Worm (Caenorhabditis elegans) whole organism, L1 larva: ENCODE results near the gene ncx-6.

Source experiments
- C04F5.9 ChIP-seq: sonication (generic microtip); optimal IDR thresholded peaks from 2 replicates; lab custom pipeline; 2016; ENCODE audit warnings: missing genetic modification characterization, missing compliant biosample characterization
- F16B12.6 ChIP-seq: fragments of 150-350 bp; optimal IDR thresholded peaks from 2 replicates; lab custom pipeline; 2014; ENCODE audit warnings: missing biosample characterization, missing genetic modification characterization
- Y116A8C.19 ChIP-seq: sonication (generic microtip); optimal IDR thresholded peaks from 2 replicates; lab custom pipeline; 2016; ENCODE audit warnings: missing compliant biosample characterization, missing genetic modification characterization, borderline replicate concordance
- aha-1 ChIP-seq: fragments of 150-350 bp; optimal IDR thresholded peaks from 2 replicates; lab custom pipeline; 2014; ENCODE audit warnings: missing biosample characterization, missing genetic modification characterization
- alr-1 ChIP-seq: fragments of 200-800 bp; sonication (Bioruptor generic); optimal IDR thresholded peaks from 2 replicates; lab custom pipeline; 2018; ENCODE audit warnings: borderline replicate concordance, mild to moderate bottlenecking, missing genetic modification characterization, missing compliant biosample characterization
- aly-2 ChIP-seq: fragments of 150-350 bp; optimal IDR thresholded peaks from 2 replicates; lab custom pipeline; 2014; ENCODE audit warnings: missing biosample characterization, missing genetic modification characterization
- ama-1 ChIP-seq: fragments of 150-350 bp; optimal IDR thresholded peaks from 2 replicates; lab custom pipeline; 2014
- ceh-8 ChIP-seq: fragments of 200-800 bp; sonication (Bioruptor generic); optimal IDR thresholded peaks from 2 replicates; lab custom pipeline; 2018; ENCODE audit warnings: mild to moderate bottlenecking, missing genetic modification characterization, moderate library complexity, missing compliant biosample characterization
- ceh-82 ChIP-seq, 3 experiments: fragments of 150-350 bp in 1 of 3; sonication (generic microtip) in 2 of 3; optimal IDR thresholded peaks; 2 replicates each; lab custom pipeline; 2014 to 2017; ENCODE audit warnings: missing biosample characterization in 3 of 3, missing genetic modification characterization in 3 of 3
- ceh-88 ChIP-seq: fragments of 200-800 bp; sonication (Bioruptor generic); IDR thresholded peaks from 2 replicates; pipeline ENCODE4 v1.3.6; 2022; ENCODE audit warnings: missing genetic modification characterization, missing compliant biosample characterization
- dpl-1 ChIP-seq, 3 experiments: fragments of 150-350 bp in 2 of 3; sonication (generic microtip) in 1 of 3; optimal IDR thresholded peaks; 2 replicates each; lab custom pipeline; 2014 to 2017; ENCODE audit warnings: missing biosample characterization in 3 of 3, missing genetic modification characterization in 3 of 3, missing genetic modification reagents in 3 of 3
- dsc-1 ChIP-seq: sonication (generic microtip); optimal IDR thresholded peaks from 2 replicates; lab custom pipeline; 2016; ENCODE audit warnings: mild to moderate bottlenecking, missing genetic modification characterization, missing compliant biosample characterization
- egl-27 ChIP-seq, 2 experiments: fragments of 150-350 bp in 1 of 2; sonication (generic microtip); optimal IDR thresholded peaks; 3 replicates each; lab custom pipeline; 2017 to 2018; ENCODE audit warnings: missing biosample characterization in 2 of 2, missing genetic modification characterization in 2 of 2, missing genetic modification reagents in 2 of 2
- elt-2 ChIP-seq: sonication (generic microtip); optimal IDR thresholded peaks from 2 replicates; lab custom pipeline; 2016; ENCODE audit warnings: missing genetic modification characterization, mild to moderate bottlenecking, inconsistent platforms, missing compliant biosample characterization, missing genetic modification reagents
- fkh-10 ChIP-seq: sonication (generic microtip); optimal IDR thresholded peaks from 2 replicates; lab custom pipeline; 2017; ENCODE audit warnings: missing biosample characterization, missing genetic modification reagents, missing genetic modification characterization
- fkh-8 ChIP-seq: sonication (generic microtip); optimal IDR thresholded peaks from 2 replicates; lab custom pipeline; 2016; ENCODE audit warnings: mild to moderate bottlenecking, missing genetic modification characterization, missing compliant biosample characterization
- fos-1 ChIP-seq: fragments of 150-350 bp; optimal IDR thresholded peaks from 2 replicates; lab custom pipeline; 2014; ENCODE audit warnings: missing biosample characterization, missing genetic modification characterization
- hpl-2 ChIP-seq: fragments of 150-350 bp; optimal IDR thresholded peaks from 2 replicates; lab custom pipeline; 2014; ENCODE audit warnings: missing biosample characterization, missing genetic modification reagents, missing genetic modification characterization
- jun-1 ChIP-seq: fragments of 150-350 bp; optimal IDR thresholded peaks from 2 replicates; lab custom pipeline; 2014; ENCODE audit warnings: missing biosample characterization, missing genetic modification reagents, missing genetic modification characterization
- lin-13 ChIP-seq: fragments of 150-350 bp; optimal IDR thresholded peaks from 2 replicates; lab custom pipeline; 2014; ENCODE audit warnings: missing biosample characterization, missing genetic modification reagents, missing genetic modification characterization
- lin-14 ChIP-seq: fragments of 200-800 bp; sonication (Bioruptor generic); optimal IDR thresholded peaks from 2 replicates; lab custom pipeline; 2018; ENCODE audit warnings: mild to moderate bottlenecking, missing genetic modification characterization, moderate library complexity, missing compliant biosample characterization
- lin-15B ChIP-seq: fragments of 150-350 bp; sonication (generic microtip); optimal IDR thresholded peaks from 3 replicates; lab custom pipeline; 2014; ENCODE audit warnings: missing biosample characterization, missing genetic modification characterization
- lin-39 ChIP-seq: fragments of 150-350 bp; optimal IDR thresholded peaks from 2 replicates; lab custom pipeline; 2014; ENCODE audit warnings: missing biosample characterization, missing genetic modification reagents, missing genetic modification characterization
- mep-1 ChIP-seq: fragments of 150-350 bp; optimal IDR thresholded peaks from 2 replicates; lab custom pipeline; 2014; ENCODE audit warnings: missing biosample characterization, missing genetic modification characterization
- nhr-12 ChIP-seq: sonication (generic microtip); optimal IDR thresholded peaks from 2 replicates; lab custom pipeline; 2017; ENCODE audit warnings: missing biosample characterization, missing genetic modification characterization
- nhr-237 ChIP-seq: fragments of 150-350 bp; optimal IDR thresholded peaks from 2 replicates; lab custom pipeline; 2014; ENCODE audit warnings: missing biosample characterization, missing genetic modification characterization
- nhr-71 ChIP-seq: sonication (generic microtip); optimal IDR thresholded peaks from 2 replicates; lab custom pipeline; 2016; ENCODE audit warnings: mild to moderate bottlenecking, missing genetic modification characterization, moderate library complexity, missing compliant biosample characterization
- nhr-77 ChIP-seq: fragments of 150-350 bp; optimal IDR thresholded peaks from 2 replicates; lab custom pipeline; 2014; ENCODE audit warnings: missing biosample characterization, missing genetic modification characterization
- nhr-85 ChIP-seq: sonication (generic microtip); peaks from one replicate; lab custom pipeline; 2016; ENCODE audit warnings: missing genetic modification characterization, inconsistent platforms, missing compliant biosample characterization
- pag-3 ChIP-seq: sonication (generic microtip); optimal IDR thresholded peaks from 2 replicates; lab custom pipeline; 2017; ENCODE audit warnings: missing genetic modification characterization, mild to moderate bottlenecking, missing compliant biosample characterization, antibody characterized with exemption, borderline replicate concordance; ENCODE audit not compliant: insufficient read depth
- pax-3 ChIP-seq: fragments of 200-800 bp; sonication (Bioruptor generic); optimal IDR thresholded peaks from 2 replicates; lab custom pipeline; 2018; ENCODE audit warnings: mild to moderate bottlenecking, missing genetic modification characterization, moderate library complexity, missing compliant biosample characterization
- pqm-1 ChIP-seq: sonication (generic microtip); optimal IDR thresholded peaks from 3 replicates; lab custom pipeline; 2017; ENCODE audit warnings: missing biosample characterization, missing genetic modification characterization
- skn-1 ChIP-seq: fragments of 150-350 bp; optimal IDR thresholded peaks from 2 replicates; lab custom pipeline; 2014; ENCODE audit warnings: missing biosample characterization, missing genetic modification characterization
- snpc-4 ChIP-seq: fragments of 150-350 bp; optimal IDR thresholded peaks from 2 replicates; lab custom pipeline; 2014; ENCODE audit warnings: missing biosample characterization, missing genetic modification characterization
- snu-23 ChIP-seq: sonication (generic microtip); optimal IDR thresholded peaks from 2 replicates; lab custom pipeline; 2016; ENCODE audit warnings: missing genetic modification characterization, missing compliant biosample characterization
- sup-37 ChIP-seq: fragments of 200-800 bp; sonication (Bioruptor generic); optimal IDR thresholded peaks from 2 replicates; lab custom pipeline; 2018; ENCODE audit warnings: mild to moderate bottlenecking, missing genetic modification characterization, missing compliant biosample characterization
- tbx-2 ChIP-seq: sonication (generic microtip); optimal IDR thresholded peaks from 2 replicates; lab custom pipeline; 2016; ENCODE audit warnings: missing genetic modification characterization, missing compliant biosample characterization
- tlp-1 ChIP-seq: fragments of 150-350 bp; optimal IDR thresholded peaks from 2 replicates; lab custom pipeline; 2014; ENCODE audit warnings: missing biosample characterization, missing genetic modification characterization
- unc-30 ChIP-seq: sonication (generic microtip); optimal IDR thresholded peaks from 2 replicates; lab custom pipeline; 2017; ENCODE audit warnings: missing biosample characterization, missing genetic modification characterization
- unc-86 ChIP-seq: sonication (generic microtip); optimal IDR thresholded peaks from 2 replicates; lab custom pipeline; 2016; ENCODE audit warnings: missing genetic modification characterization, missing compliant biosample characterization
- vab-15 ChIP-seq: sonication (generic microtip); optimal IDR thresholded peaks from 2 replicates; lab custom pipeline; 2017; ENCODE audit warnings: missing genotype, mild to moderate bottlenecking, missing genetic modification characterization, missing compliant biosample characterization
- zag-1 ChIP-seq: fragments of 150-350 bp; optimal IDR thresholded peaks from 2 replicates; lab custom pipeline; 2014; ENCODE audit warnings: missing biosample characterization, missing genetic modification characterization
- ztf-4 ChIP-seq: fragments of 150-350 bp; optimal IDR thresholded peaks from 2 replicates; lab custom pipeline; 2014; ENCODE audit warnings: missing biosample characterization, missing genetic modification characterization

Gene ncx-6

ce11 chrIII:9717243-9717642, 3.5 kb upstream of the ncx-6 start (continued):
- TF ChIP-seq nhr-237 (no peak), snu-23 (GFP tag; lab: Kevin White, UChicago) (peak; percentile 81), lin-39 (tag; lab: Kevin White, UChicago) (peak; percentile 56), dpl-1 (GFP tag; optimal IDR thresholded peaks at IDR 0.05; lab: Kevin White, UChicago) (peak; percentile 7 to 46 (median 25)), fkh-8 (no peak), fos-1 (tag; lab: Kevin White, UChicago) (peak; percentile 44), tlp-1 (tag; lab: Kevin White, UChicago) (no peak), unc-86 (tag; lab: Kevin White, UChicago) (peak; percentile 32), pqm-1 (no peak), C04F5.9 (tag; lab: Kevin White, UChicago) (peak; percentile 43), sup-37 (GFP tag; lab: Kevin White, UChicago) (peak; percentile 55), nhr-71 (tag; lab: Kevin White, UChicago) (peak; percentile 89), F16B12.6 (tag; lab: Kevin White, UChicago) (peak; percentile 18), aha-1 (tag; lab: Kevin White, UChicago) (no peak), Y116A8C.19 (no peak)

DNA sequence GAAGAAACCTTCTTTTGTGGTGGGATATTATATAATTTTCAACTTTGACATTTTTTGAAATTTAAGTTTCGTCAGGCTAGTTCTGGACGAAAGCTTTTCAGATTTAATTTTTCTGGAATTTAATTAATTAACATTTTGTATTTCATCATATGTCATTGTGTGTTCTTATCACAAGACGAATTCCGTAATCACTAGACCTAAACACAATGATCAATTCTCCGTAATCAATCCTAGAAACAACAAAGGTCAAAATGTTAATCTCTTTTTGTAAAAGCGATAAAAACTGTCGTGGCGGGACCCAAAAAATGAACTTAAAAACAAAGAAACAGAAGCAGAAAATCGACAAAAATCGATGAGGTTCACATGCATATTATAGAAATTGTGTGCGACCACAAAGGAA, 982 bp upstream of the ncx-6 start:
- TF ChIP-seq nhr-71 (tag; lab: Kevin White, UChicago) (peak; percentile 29), elt-2 (tag; lab: Kevin White, UChicago) (peak; percentile 50), lin-14 (GFP tag; lab: Kevin White, UChicago) (no peak), unc-30 (tag; lab: Kevin White, UChicago) (no peak)

ce11 chrIII:9713182-9713581, 567 bp downstream of the ncx-6 start:
- no peak for TF ChIP-seq mep-1 (tag; lab: Kevin White, UChicago)
- TF ChIP-seq pax-3 (tag; lab: Kevin White, UChicago), result no peak
- no peak for TF ChIP-seq dsc-1 (tag; lab: Kevin White, UChicago)
- TF ChIP-seq pag-3 (tag; lab: Kevin White, UChicago), result no peak
- TF ChIP-seq zag-1 (tag; lab: Kevin White, UChicago), result no peak
- no peak for TF ChIP-seq lin-13 (GFP tag; lab: Kevin White, UChicago)
- TF ChIP-seq lin-15B (tag; lab: Kevin White, UChicago), result no peak
- TF ChIP-seq hpl-2, result no peak
- TF ChIP-seq ztf-4, result no peak
- no peak for TF ChIP-seq nhr-71 (tag; lab: Kevin White, UChicago)
- TF ChIP-seq tbx-2 (tag; lab: Kevin White, UChicago), result no peak
- TF ChIP-seq fkh-10, result no peak
- TF ChIP-seq alr-1 (tag; lab: Kevin White, UChicago), result no peak
- TF ChIP-seq egl-27 (tag; optimal IDR thresholded peaks at IDR 0.05; lab: Kevin White, UChicago), result no peak
- no peak for TF ChIP-seq ceh-82 (tag; optimal IDR thresholded peaks at IDR 0.05; lab: Kevin White, UChicago)
- no peak for TF ChIP-seq ama-1
- TF ChIP-seq jun-1 (tag; lab: Kevin White, UChicago), result no peak

DNA sequence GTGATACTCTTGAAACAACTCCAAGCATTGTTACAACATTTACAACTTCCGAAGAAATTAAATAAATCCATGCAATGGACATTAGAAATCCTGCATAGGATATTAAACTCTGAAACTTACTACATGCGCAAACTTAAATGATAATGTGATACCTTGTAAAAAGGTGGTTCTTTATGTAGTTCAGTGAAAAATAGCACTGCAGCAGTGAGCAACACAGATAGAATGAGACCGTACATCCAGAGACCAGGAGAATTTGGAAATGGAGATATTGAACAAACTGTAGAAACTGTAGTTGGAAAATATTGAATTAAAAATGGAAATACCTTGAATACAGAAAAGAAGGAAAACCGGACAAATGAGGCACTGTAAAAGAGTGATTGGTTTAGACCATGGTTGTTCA, 2.6 kb downstream of the ncx-6 start:
- TF ChIP-seq nhr-12 (tag; lab: Kevin White, UChicago) (no peak), C04F5.9 (tag; lab: Kevin White, UChicago) (no peak), snpc-4 (tag; lab: Kevin White, UChicago) (no peak), skn-1 (tag; lab: Kevin White, UChicago) (no peak), unc-86 (tag; lab: Kevin White, UChicago) (no peak), dpl-1 (GFP tag; optimal IDR thresholded peaks at IDR 0.05; lab: Kevin White, UChicago) (no peak), aly-2 (tag; lab: Kevin White, UChicago) (no peak), nhr-77 (tag; lab: Kevin White, UChicago) (no peak), ceh-88 (no peak), vab-15 (tag; lab: Kevin White, UChicago) (no peak), nhr-85 (tag; lab: Kevin White, UChicago) (no peak), lin-39 (tag; lab: Kevin White, UChicago) (no peak), ceh-8 (GFP tag; lab: Kevin White, UChicago) (no peak)
